Fruit fly (Drosophila melanogaster) whole organism, embryonic: Measurements from ENCODE around the gene wfs1.

ENCODE experiments used
- Aef1 ChIP-seq: fragments of 200-800 bp; sonication (Bioruptor generic); IDR thresholded peaks from 3 replicates; pipeline ENCODE4 v1.3.6; 2022; ENCODE audit warnings: missing biosample characterization, missing genetic modification characterization
- Atf6 ChIP-seq: fragments of 200-800 bp; sonication (Bioruptor generic); IDR thresholded peaks from 2 replicates; pipeline ENCODE4 v1.3.6; 2022; ENCODE audit warnings: missing biosample characterization, missing genetic modification characterization
- Bdp1 ChIP-seq: fragments of 200-800 bp; sonication (Bioruptor generic); optimal IDR thresholded peaks from 3 replicates; lab custom pipeline; 2016; ENCODE audit warnings: missing biosample characterization, missing genetic modification characterization
- BtbVII ChIP-seq: fragments of 200-800 bp; sonication (Bioruptor generic); optimal IDR thresholded peaks from 3 replicates; lab custom pipeline; 2017; ENCODE audit warnings: missing biosample characterization, mild to moderate bottlenecking, missing genetic modification characterization
- CG11504 ChIP-seq: fragments of 200-800 bp; sonication (Bioruptor generic); optimal IDR thresholded peaks from 3 replicates; lab custom pipeline; 2019; ENCODE audit warnings: missing biosample characterization, mild to moderate bottlenecking, missing genetic modification characterization, moderate library complexity
- CG11695 ChIP-seq: fragments of 200-800 bp; sonication (Bioruptor generic); IDR thresholded peaks from 3 replicates; pipeline ENCODE4 v1.3.6; 2022; ENCODE audit warnings: missing biosample characterization, missing genetic modification characterization
- CG15011 ChIP-seq: fragments of 200-800 bp; sonication (Bioruptor generic); optimal IDR thresholded peaks from 3 replicates; lab custom pipeline; 2018; ENCODE audit warnings: missing biosample characterization, mild to moderate bottlenecking, missing genetic modification characterization
- CG17568 ChIP-seq: fragments of 200-800 bp; sonication (Bioruptor generic); optimal IDR thresholded peaks from 2 replicates; lab custom pipeline; 2018; ENCODE audit warnings: missing biosample characterization, mild to moderate bottlenecking, missing genetic modification characterization, moderate library complexity
- CG17829 ChIP-seq: fragments of 200-800 bp; optimal IDR thresholded peaks from 2 replicates; lab custom pipeline; 2019; ENCODE audit warnings: missing biosample characterization, mild to moderate bottlenecking, missing genetic modification characterization, moderate library complexity
- CG18476 ChIP-seq: fragments of 200-800 bp; sonication (Bioruptor generic); optimal IDR thresholded peaks from 2 replicates; lab custom pipeline; 2016; ENCODE audit warnings: missing biosample characterization, mild to moderate bottlenecking, missing genetic modification characterization
- CG18599 ChIP-seq: fragments of 200-800 bp; sonication (Bioruptor generic); optimal IDR thresholded peaks from 3 replicates; lab custom pipeline; 2017; ENCODE audit warnings: missing biosample characterization, missing genetic modification characterization, mild to moderate bottlenecking, moderate library complexity, missing genetic modification reagents
- CG33557 ChIP-seq: fragments of 200-800 bp; sonication (Bioruptor generic); optimal IDR thresholded peaks from 2 replicates; lab custom pipeline; 2019; ENCODE audit warnings: missing biosample characterization, mild to moderate bottlenecking, missing genetic modification characterization, moderate library complexity
- CG4820 ChIP-seq: fragments of 200-800 bp; sonication (Bioruptor generic); optimal IDR thresholded peaks from 3 replicates; lab custom pipeline; 2016; ENCODE audit warnings: missing biosample characterization, missing genetic modification characterization
- CG5953 ChIP-seq: fragments of 200-800 bp; sonication (Bioruptor generic); IDR thresholded peaks from 2 replicates; pipeline ENCODE4 v1.3.6; 2022; ENCODE audit warnings: missing biosample characterization, missing genetic modification characterization
- CG6175 ChIP-seq: fragments of 200-800 bp; sonication (Bioruptor generic); IDR thresholded peaks from 3 replicates; pipeline ENCODE4 v1.3.6; 2022; ENCODE audit warnings: missing biosample characterization, missing genetic modification characterization
- CG8765 ChIP-seq: fragments of 200-800 bp; sonication (Bioruptor generic); IDR thresholded peaks from 2 replicates; pipeline ENCODE4 v1.3.6; 2022; ENCODE audit warnings: missing biosample characterization, missing genetic modification characterization
- Dp ChIP-seq: fragments of 200-800 bp; sonication (Bioruptor generic); optimal IDR thresholded peaks from 2 replicates; lab custom pipeline; 2018; ENCODE audit warnings: missing biosample characterization, mild to moderate bottlenecking, missing genetic modification characterization, moderate library complexity
- ERR ChIP-seq: fragments of 200-800 bp; sonication (Bioruptor generic); optimal IDR thresholded peaks from 2 replicates; lab custom pipeline; 2016; ENCODE audit warnings: missing biosample characterization, missing genetic modification characterization
- Fer2 ChIP-seq: fragments of 200-800 bp; sonication (Bioruptor generic); optimal IDR thresholded peaks from 2 replicates; lab custom pipeline; 2018; ENCODE audit warnings: missing biosample characterization, mild to moderate bottlenecking, missing genetic modification characterization, moderate library complexity
- HHEX ChIP-seq: fragments of 200-800 bp; sonication (Bioruptor generic); optimal IDR thresholded peaks from 3 replicates; lab custom pipeline; 2017; ENCODE audit warnings: missing biosample characterization, mild to moderate bottlenecking, missing genetic modification characterization, missing genetic modification reagents
- HLHmδ ChIP-seq: fragments of 200-800 bp; sonication (Bioruptor generic); optimal IDR thresholded peaks from 2 replicates; lab custom pipeline; 2018; ENCODE audit warnings: missing biosample characterization, mild to moderate bottlenecking, missing genetic modification characterization, moderate library complexity
- Kr ChIP-seq: fragments of 200-800 bp; sonication (Bioruptor generic); optimal IDR thresholded peaks from 2 replicates; lab custom pipeline; 2017; ENCODE audit warnings: missing biosample characterization, mild to moderate bottlenecking, missing genetic modification characterization
- MBD-R2 ChIP-seq: fragments of 200-800 bp; sonication (Bioruptor generic); IDR thresholded peaks from 2 replicates; pipeline ENCODE4 v1.3.6; 2022; ENCODE audit warnings: missing biosample characterization, missing genetic modification characterization
- Oli ChIP-seq: fragments of 200-800 bp; sonication (Bioruptor generic); optimal IDR thresholded peaks from 2 replicates; lab custom pipeline; 2018; ENCODE audit warnings: missing biosample characterization, mild to moderate bottlenecking, missing genetic modification characterization, moderate library complexity
- Taf1 ChIP-seq: fragments of 200-800 bp; sonication (Bioruptor generic); IDR thresholded peaks from 2 replicates; pipeline ENCODE4 v1.3.6; 2022; ENCODE audit warnings: missing biosample characterization, missing genetic modification characterization
- Vsx1 ChIP-seq: fragments of 200-800 bp; sonication (Bioruptor generic); optimal IDR thresholded peaks from 2 replicates; lab custom pipeline; 2017; ENCODE audit warnings: missing biosample characterization, mild to moderate bottlenecking, missing genetic modification characterization, missing genetic modification reagents
- amos ChIP-seq: fragments of 200-800 bp; sonication (Bioruptor generic); IDR thresholded peaks from 2 replicates; pipeline ENCODE4 v1.3.6; 2022; ENCODE audit warnings: missing biosample characterization, missing genetic modification characterization; ENCODE audit not compliant: partially characterized antibody
- aop ChIP-seq: fragments of 200-800 bp; sonication (Bioruptor generic); IDR thresholded peaks from 2 replicates; pipeline ENCODE4 v1.3.6; 2022; ENCODE audit warnings: missing biosample characterization, missing genetic modification characterization
- chinmo ChIP-seq: fragments of 200-800 bp; sonication (Bioruptor generic); IDR thresholded peaks from 4 replicates; pipeline ENCODE4 v1.3.6; 2022; ENCODE audit warnings: missing biosample characterization, missing genetic modification characterization; ENCODE audit not compliant: partially characterized antibody
- croc ChIP-seq: fragments of 200-800 bp; sonication (Bioruptor generic); conservative IDR thresholded peaks from 3 replicates; pipeline ENCODE4 v1.3.6; 2022; ENCODE audit warnings: missing biosample characterization, missing genetic modification characterization
- eyg ChIP-seq: fragments of 200-800 bp; sonication (Bioruptor generic); optimal IDR thresholded peaks from 3 replicates; lab custom pipeline; 2016; ENCODE audit warnings: missing biosample characterization, missing genetic modification characterization
- fu2 ChIP-seq: fragments of 200-800 bp; sonication (Bioruptor generic); optimal IDR thresholded peaks from 2 replicates; lab custom pipeline; 2016; ENCODE audit warnings: missing biosample characterization, missing genetic modification characterization
- gro ChIP-seq: fragments of 200-800 bp; sonication (Bioruptor generic); optimal IDR thresholded peaks from 2 replicates; lab custom pipeline; 2016; ENCODE audit warnings: missing biosample characterization, missing genetic modification characterization
- hbn ChIP-seq: fragments of 200-800 bp; sonication (Bioruptor generic); IDR thresholded peaks from 2 replicates; pipeline ENCODE4 v1.3.6; 2022; ENCODE audit warnings: missing biosample characterization, missing genetic modification characterization; ENCODE audit not compliant: partially characterized antibody
- her ChIP-seq: fragments of 200-800 bp; sonication (Bioruptor generic); optimal IDR thresholded peaks from 2 replicates; lab custom pipeline; 2016; ENCODE audit warnings: missing biosample characterization, missing genetic modification characterization
- odd ChIP-seq: fragments of 200-800 bp; sonication (Bioruptor generic); optimal IDR thresholded peaks from 2 replicates; lab custom pipeline; 2017; ENCODE audit warnings: missing biosample characterization, mild to moderate bottlenecking, missing genetic modification characterization
- pb ChIP-seq: fragments of 200-800 bp; sonication (Bioruptor generic); optimal IDR thresholded peaks from 3 replicates; lab custom pipeline; 2016; ENCODE audit warnings: missing biosample characterization, missing genetic modification characterization
- repo ChIP-seq: fragments of 200-800 bp; sonication (Bioruptor generic); optimal IDR thresholded peaks from 2 replicates; lab custom pipeline; 2016; ENCODE audit warnings: missing biosample characterization, missing genetic modification characterization
- sc ChIP-seq, 3 experiments: fragments of >200 bp in 2 of 3; fragments of 200-800 bp in 1 of 3; sonication (Bioruptor generic) in 1 of 3; optimal IDR thresholded peaks; 2 replicates in 2 of 3; 3 replicates in 1 of 3; lab custom pipeline; 2017; ENCODE audit warnings: mild to moderate bottlenecking in 1 of 3, missing biosample characterization in 1 of 3, missing genetic modification characterization in 1 of 3, missing genetic modification reagents in 1 of 3
- scrt ChIP-seq: fragments of 200-800 bp; sonication (Bioruptor generic); optimal IDR thresholded peaks from 2 replicates; lab custom pipeline; 2018; ENCODE audit warnings: missing biosample characterization, mild to moderate bottlenecking, missing genetic modification characterization, moderate library complexity
- sr ChIP-seq: fragments of 200-800 bp; sonication (Bioruptor generic); IDR thresholded peaks from 3 replicates; pipeline ENCODE4 v1.3.6; 2022; ENCODE audit warnings: missing biosample characterization, missing genetic modification characterization
- stc ChIP-seq: fragments of 200-800 bp; sonication (Bioruptor generic); IDR thresholded peaks from 2 replicates; pipeline ENCODE4 v1.3.6; 2022; ENCODE audit warnings: missing biosample characterization, missing genetic modification characterization
- sug ChIP-seq: fragments of 200-800 bp; optimal IDR thresholded peaks from 2 replicates; lab custom pipeline; 2019; ENCODE audit warnings: missing biosample characterization, mild to moderate bottlenecking, missing genetic modification characterization, moderate library complexity
- trem ChIP-seq: fragments of 200-800 bp; optimal IDR thresholded peaks from 3 replicates; lab custom pipeline; 2019; ENCODE audit warnings: missing biosample characterization, mild to moderate bottlenecking, missing genetic modification characterization, moderate library complexity
- ttk ChIP-seq: fragments of 200-800 bp; sonication (Bioruptor generic); IDR thresholded peaks from 2 replicates; pipeline ENCODE4 v2.1.2; 2022; ENCODE audit warnings: missing biosample characterization, missing genetic modification characterization
- twi ChIP-seq: fragments of 200-800 bp; optimal IDR thresholded peaks from 2 replicates; lab custom pipeline; 2019; ENCODE audit warnings: missing biosample characterization, mild to moderate bottlenecking, missing genetic modification characterization, moderate library complexity
- wdn ChIP-seq: fragments of 200-800 bp; sonication (Bioruptor generic); IDR thresholded peaks from 2 replicates; pipeline ENCODE4 v1.3.6; 2022; ENCODE audit warnings: missing biosample characterization, missing genetic modification characterization
- zfh1 ChIP-seq: fragments of 200-800 bp; sonication (Bioruptor generic); IDR thresholded peaks from 3 replicates; pipeline ENCODE4 v1.3.6; 2022; ENCODE audit warnings: missing biosample characterization, missing genetic modification characterization

The wfs1 gene

dm6 chr3R:22724149-22724973 is 34.2 kb upstream of the wfs1 start, which contains the start of gene Irp-1A (continued):
- TF ChIP-seq twi (peak; percentile 44), CG15011 (GFP tag; lab: Kevin White, UChicago) (peak; percentile 40), HHEX (GFP tag; lab: Kevin White, UChicago) (peak; percentile 60), trem (peak; percentile 80), aop (GFP tag; lab: Robert Waterston, UW) (no peak), chinmo (GFP tag; lab: Robert Waterston, UW) (peak; percentile 89; the same call in 3 of the 4 replicates), CG18599 (GFP tag; lab: Kevin White, UChicago) (peak; percentile 77), wdn (GFP tag; lab: Robert Waterston, UW) (peak; percentile 74), zfh1 (GFP tag; lab: Robert Waterston, UW) (peak; percentile 51; the same call in 1 of the 3 replicates), Vsx1 (GFP tag; lab: Kevin White, UChicago) (peak; percentile 57), sug (tag; lab: Kevin White, UChicago) (peak; percentile 100), CG17568 (GFP tag; lab: Kevin White, UChicago) (no peak), eyg (no peak), repo (GFP tag; lab: Kevin White, UChicago) (no peak), MBD-R2 (GFP tag; lab: Robert Waterston, UW) (peak; percentile 82), Atf6 (GFP tag; lab: Robert Waterston, UW) (peak; percentile 83), Kr (no peak), fu2 (no peak), sr (no peak), Bdp1 (GFP tag; lab: Kevin White, UChicago) (peak; percentile 3), CG17829 (tag; lab: Kevin White, UChicago) (peak; percentile 81), pb (GFP tag; lab: Kevin White, UChicago) (no peak), gro (peak; percentile 58), sc (optimal IDR thresholded peaks at IDR 0.05; lab: Kevin White, UChicago) (no peak), sc (GFP tag; optimal IDR thresholded peaks at IDR 0.05; lab: Kevin White, UChicago) (no peak), Taf1 (GFP tag; lab: Robert Waterston, UW) (0 out of 2 replicates have a peak, but pooled peaks have one; percentile 26), amos (GFP tag; lab: Robert Waterston, UW) (peak; percentile 85), CG11695 (GFP tag; lab: Robert Waterston, UW) (peak; percentile 81), ttk (GFP tag; lab: Robert Waterston, UW) (peak; percentile 74), HLHmδ (GFP tag; lab: Kevin White, UChicago) (no peak), CG11504 (peak; percentile 85), CG5953 (GFP tag; lab: Robert Waterston, UW) (no peak), BtbVII (peak; percentile 30), Fer2 (tag; lab: Kevin White, UChicago) (peak; percentile 37), CG18476 (peak; percentile 18), Aef1 (GFP tag; lab: Robert Waterston, UW) (peak; percentile 56; the same call in 1 of the 3 replicates), ERR (GFP tag; lab: Kevin White, UChicago) (no peak), CG4820 (GFP tag; lab: Kevin White, UChicago) (peak; percentile 2), Dp (peak; percentile 37), croc (0 out of 3 replicates have a peak, but pooled peaks have one; percentile 39), CG6175 (no peak), stc (GFP tag; lab: Robert Waterston, UW) (peak; percentile 78), CG8765 (GFP tag; lab: Robert Waterston, UW) (no peak), CG33557 (GFP tag; lab: Kevin White, UChicago) (peak; percentile 66), hbn (GFP tag; lab: Robert Waterston, UW) (peak; percentile 83), Oli (tag; lab: Kevin White, UChicago) (peak; percentile 58), scrt (GFP tag; lab: Kevin White, UChicago) (peak; percentile 37), her (peak; percentile 34), odd (GFP tag; lab: Kevin White, UChicago) (peak; percentile 47)
